Fruit fly (Drosophila melanogaster) whole organism, prepupa: Measurements from ENCODE around the gene CG42717.

ENCODE experiments used
- CG10631 ChIP-seq: fragments of 200-800 bp; sonication (Bioruptor generic); optimal IDR thresholded peaks from 2 replicates; lab custom pipeline; 2016; ENCODE audit warnings: missing biosample characterization, missing genetic modification characterization
- CG11762 ChIP-seq: fragments of 200-800 bp; sonication (Bioruptor generic); optimal IDR thresholded peaks from 3 replicates; lab custom pipeline; 2016; ENCODE audit warnings: missing biosample characterization, missing genetic modification characterization; ENCODE audit not compliant: insufficient read depth
- CG4318 ChIP-seq: fragments of 200-800 bp; sonication (Bioruptor generic); optimal IDR thresholded peaks from 3 replicates; lab custom pipeline; 2017; ENCODE audit warnings: missing biosample characterization, mild to moderate bottlenecking, missing genetic modification characterization
- CG6163 ChIP-seq: fragments of 200-800 bp; sonication (Bioruptor generic); IDR thresholded peaks from 3 replicates; pipeline ENCODE4 v1.3.6; 2022; ENCODE audit warnings: missing biosample characterization, missing genetic modification characterization
- CG6792 ChIP-seq: fragments of 200-800 bp; sonication (Bioruptor generic); optimal IDR thresholded peaks from 3 replicates; lab custom pipeline; 2016; ENCODE audit warnings: missing biosample characterization, missing genetic modification characterization
- CG6854 ChIP-seq: fragments of 200-800 bp; sonication (Bioruptor generic); optimal IDR thresholded peaks from 2 replicates; lab custom pipeline; 2017; ENCODE audit warnings: missing biosample characterization, mild to moderate bottlenecking, missing genetic modification characterization
- CG8119 ChIP-seq: fragments of 200-800 bp; sonication (Bioruptor generic); IDR thresholded peaks from 3 replicates; pipeline ENCODE4 v1.3.6; 2022; ENCODE audit warnings: missing biosample characterization, missing genetic modification characterization
- CG9139 ChIP-seq: fragments of 200-800 bp; sonication (Bioruptor generic); optimal IDR thresholded peaks from 3 replicates; lab custom pipeline; 2017; ENCODE audit warnings: missing biosample characterization, mild to moderate bottlenecking, missing genetic modification characterization
- Hr38 ChIP-seq: sonication (Bioruptor generic); optimal IDR thresholded peaks from 2 replicates; lab custom pipeline; 2016; ENCODE audit warnings: missing biosample characterization, missing genetic modification characterization
- Hr39 ChIP-seq: fragments of 200-800 bp; sonication (Bioruptor generic); optimal IDR thresholded peaks from 2 replicates; lab custom pipeline; 2016; ENCODE audit warnings: missing biosample characterization, missing genetic modification characterization
- Lpt ChIP-seq: fragments of 200-800 bp; sonication (Bioruptor generic); optimal IDR thresholded peaks from 3 replicates; lab custom pipeline; 2016; ENCODE audit warnings: missing biosample characterization, missing genetic modification characterization
- Smox ChIP-seq: fragments of 200-800 bp; sonication (Bioruptor generic); optimal IDR thresholded peaks from 3 replicates; lab custom pipeline; 2016; ENCODE audit warnings: missing biosample characterization, missing genetic modification characterization
- Sox15 ChIP-seq: fragments of 200-800 bp; sonication (Bioruptor generic); optimal IDR thresholded peaks from 3 replicates; lab custom pipeline; 2016; ENCODE audit warnings: missing biosample characterization, missing genetic modification characterization
- fkh ChIP-seq: fragments of 200-800 bp; sonication (Bioruptor generic); optimal IDR thresholded peaks from 3 replicates; lab custom pipeline; 2017; ENCODE audit warnings: missing biosample characterization, mild to moderate bottlenecking, missing genetic modification characterization, moderate library complexity

dm6 chr3L:16047105-16047504 is 14.1 kb upstream of the CG42717 start:
- no peak for TF ChIP-seq CG6792 (GFP tag; lab: Kevin White, UChicago)
- TF ChIP-seq CG4318 (GFP tag; lab: Kevin White, UChicago), result no peak
- TF ChIP-seq CG10631 (GFP tag; lab: Kevin White, UChicago), result no peak
- TF ChIP-seq CG6854 (GFP tag; lab: Kevin White, UChicago), result no peak
- no peak for TF ChIP-seq fkh (GFP tag; lab: Kevin White, UChicago)
- no peak for TF ChIP-seq CG11762
- no peak for TF ChIP-seq Sox15 (GFP tag; lab: Kevin White, UChicago)
- TF ChIP-seq CG8119, result no peak
- TF ChIP-seq Lpt (GFP tag; lab: Kevin White, UChicago), result no peak
- TF ChIP-seq CG6163 (GFP tag; lab: Robert Waterston, UW), result 0 out of 3 replicates have a peak, but pooled peaks have one; percentile 8
- TF ChIP-seq Smox, result no peak
- TF ChIP-seq Hr38, result no peak
- TF ChIP-seq Hr39 (GFP tag; lab: Kevin White, UChicago), result no peak
- peak; percentile 7 for TF ChIP-seq CG9139
